Fruit fly (Drosophila melanogaster): ENCODE results near the gene CG4440.

CG4440 gene

dm6 chr2L:16307026-16307703 is 22.6 kb upstream of the CG4440 start, which contains the start of the genes CG5861 and Syx5 (continued):
- TF ChIP-seq hbn (GFP tag; IDR thresholded peaks at IDR 0.05; ENCODE audit: partially characterized antibody) (peak; percentile 91), Ets97D (GFP tag; optimal IDR thresholded peaks at IDR 0.05) (peak; percentile 32), dati (GFP tag; IDR thresholded peaks at IDR 0.05) (no peak), CG3163 (GFP tag; optimal IDR thresholded peaks at IDR 0.05) (no peak), vnd (GFP tag; IDR thresholded peaks at IDR 0.05; ENCODE audit: partially characterized antibody) (peak; percentile 93), Sox100B (GFP tag; optimal IDR thresholded peaks at IDR 0.05) (peak; percentile 53), CG14710 (tag; optimal IDR thresholded peaks at IDR 0.05) (peak; percentile 78), CG7987 (GFP tag; optimal IDR thresholded peaks at IDR 0.05) (peak; percentile 17), dmrt99B (tag; optimal IDR thresholded peaks at IDR 0.05) (no peak), CG7372 (GFP tag; IDR thresholded peaks at IDR 0.05) (0 out of 2 replicates have a peak, but pooled peaks have one; percentile 30), CG11504 (tag; optimal IDR thresholded peaks at IDR 0.05) (no peak), odd (GFP tag; optimal IDR thresholded peaks at IDR 0.05) (peak; percentile 16), ara (GFP tag; IDR thresholded peaks at IDR 0.05) (no peak), unc-4 (GFP tag; IDR thresholded peaks at IDR 0.05; ENCODE audit: partially characterized antibody) (peak; percentile 95), phol (tag; optimal IDR thresholded peaks at IDR 0.05) (peak; percentile 70), Hr39 (optimal IDR thresholded peaks at IDR 0.05) (no peak), CG10462 (GFP tag; optimal IDR thresholded peaks at IDR 0.05) (no peak), CG12219 (GFP tag; optimal IDR thresholded peaks at IDR 0.05) (no peak), trem (tag; optimal IDR thresholded peaks at IDR 0.05) (peak; percentile 86), gsb (GFP tag; IDR thresholded peaks at IDR 0.05) (no peak), CG3847 (GFP tag; IDR thresholded peaks at IDR 0.05) (no peak; the same call in none of the 2 replicates), fd3F (GFP tag; optimal IDR thresholded peaks at IDR 0.05) (peak; percentile 20), CG17912 (GFP tag; optimal IDR thresholded peaks at IDR 0.05) (peak; percentile 22), Atf6 (GFP tag; IDR thresholded peaks at IDR 0.05) (peak; percentile 54), NfI (GFP tag; optimal IDR thresholded peaks at IDR 0.05) (peak; percentile 72), CG4282 (GFP tag; optimal IDR thresholded peaks at IDR 0.05) (no peak), Xrp1 (GFP tag; IDR thresholded peaks at IDR 0.05) (peak; percentile 66), dan (GFP tag; IDR thresholded peaks at IDR 0.05) (no peak), al (GFP tag; IDR thresholded peaks at IDR 0.05) (peak; percentile 60), lilli (GFP tag; optimal IDR thresholded peaks at IDR 0.05) (peak; percentile 57), CG34224 (GFP tag; IDR thresholded peaks at IDR 0.05; ENCODE audit: partially characterized antibody) (peak; percentile 92), twi (tag; optimal IDR thresholded peaks at IDR 0.05) (peak; percentile 54), CG13424 (tag; optimal IDR thresholded peaks at IDR 0.05) (peak; percentile 68), CG12391 (tag; optimal IDR thresholded peaks at IDR 0.05) (peak; percentile 82), ab (GFP tag; optimal IDR thresholded peaks at IDR 0.05) (no peak), Nf-YC (tag; optimal IDR thresholded peaks at IDR 0.05) (peak; percentile 75), CG31388 (GFP tag; optimal IDR thresholded peaks at IDR 0.05) (no peak), ash1 (GFP tag; optimal IDR thresholded peaks at IDR 0.05) (no peak), tio (GFP tag; optimal IDR thresholded peaks at IDR 0.05) (no peak), sim (GFP tag; IDR thresholded peaks at IDR 0.05) (no peak), Myb (GFP tag; optimal IDR thresholded peaks at IDR 0.05) (no peak), toy (GFP tag; IDR thresholded peaks at IDR 0.05) (no peak), luna (GFP tag; optimal IDR thresholded peaks at IDR 0.05) (no peak), Asciz (GFP tag; optimal IDR thresholded peaks at IDR 0.05) (peak; percentile 14), ATbp (GFP tag; optimal IDR thresholded peaks at IDR 0.05) (no peak), CG11695 (GFP tag; IDR thresholded peaks at IDR 0.05) (peak; percentile 21; the same call in 1 of the 3 replicates), Deaf1 (tag; optimal IDR thresholded peaks at IDR 0.05) (no peak), Kr (GFP tag; optimal IDR thresholded peaks at IDR 0.05) (no peak), cas (GFP tag; IDR thresholded peaks at IDR 0.05) (0 out of 2 replicates have a peak, but pooled peaks have one; percentile 27), tap (tag; optimal IDR thresholded peaks at IDR 0.05) (peak; percentile 57)
